Worm (Caenorhabditis elegans) whole organism, mixed stage, embryonic: ENCODE results near the gene sec-61.A.

ENCODE experiments used
- ces-1 ChIP-seq: fragments of 150-350 bp; optimal IDR thresholded peaks from 2 replicates; lab custom pipeline; 2014; ENCODE audit warnings: missing biosample characterization, missing genetic modification reagents, missing genetic modification characterization
- elt-1 ChIP-seq: sonication (generic microtip); optimal IDR thresholded peaks from 2 replicates; lab custom pipeline; 2017; ENCODE audit warnings: missing genetic modification characterization, mild to moderate bottlenecking, missing compliant biosample characterization, antibody characterized with exemption, moderate library complexity, borderline replicate concordance; ENCODE audit not compliant: insufficient read depth
- elt-3 ChIP-seq: fragments of 150-350 bp; optimal IDR thresholded peaks from 2 replicates; lab custom pipeline; 2014; ENCODE audit warnings: missing biosample characterization, missing genetic modification characterization
- flh-1 ChIP-seq: fragments of 200-800 bp; sonication (Bioruptor generic); optimal IDR thresholded peaks from 2 replicates; lab custom pipeline; 2018; ENCODE audit warnings: mild to moderate bottlenecking, missing genetic modification characterization, moderate library complexity, missing compliant biosample characterization
- lin-13 ChIP-seq: fragments of 150-350 bp; optimal IDR thresholded peaks from 2 replicates; lab custom pipeline; 2014; ENCODE audit warnings: missing biosample characterization, missing genetic modification characterization
- lsy-2 ChIP-seq: fragments of 150-350 bp; optimal IDR thresholded peaks from 2 replicates; lab custom pipeline; 2014; ENCODE audit warnings: missing biosample characterization, missing genetic modification characterization
- nhr-12 ChIP-seq: fragments of 150-350 bp; optimal IDR thresholded peaks from 2 replicates; lab custom pipeline; 2014; ENCODE audit warnings: missing biosample characterization, missing genetic modification characterization
- nhr-2 ChIP-seq: fragments of 150-350 bp; optimal IDR thresholded peaks from 2 replicates; lab custom pipeline; 2014; ENCODE audit warnings: missing biosample characterization, missing genetic modification characterization
- nhr-28 ChIP-seq: fragments of 150-350 bp; optimal IDR thresholded peaks from 2 replicates; lab custom pipeline; 2014; ENCODE audit warnings: missing biosample characterization, missing genetic modification characterization
- nhr-76 ChIP-seq: sonication (generic microtip); optimal IDR thresholded peaks from 2 replicates; lab custom pipeline; 2017; ENCODE audit warnings: missing biosample characterization, missing genetic modification characterization
- pha-4 ChIP-seq: fragments of 150-350 bp; optimal IDR thresholded peaks from 2 replicates; lab custom pipeline; 2018; ENCODE audit warnings: missing biosample characterization, missing genetic modification reagents, missing genetic modification characterization
- snpc-4 ChIP-seq: fragments of 150-350 bp; optimal IDR thresholded peaks from 2 replicates; lab custom pipeline; 2014; ENCODE audit warnings: missing biosample characterization, missing genetic modification characterization
- sptf-1 ChIP-seq: sonication (generic microtip); optimal IDR thresholded peaks from 2 replicates; lab custom pipeline; 2017; ENCODE audit warnings: mild to moderate bottlenecking, missing genetic modification characterization, moderate library complexity, missing compliant biosample characterization
- unc-62 ChIP-seq: fragments of 150-350 bp; optimal IDR thresholded peaks from 2 replicates; lab custom pipeline; 2014; ENCODE audit warnings: missing biosample characterization, missing genetic modification reagents, missing genetic modification characterization

DNA sequence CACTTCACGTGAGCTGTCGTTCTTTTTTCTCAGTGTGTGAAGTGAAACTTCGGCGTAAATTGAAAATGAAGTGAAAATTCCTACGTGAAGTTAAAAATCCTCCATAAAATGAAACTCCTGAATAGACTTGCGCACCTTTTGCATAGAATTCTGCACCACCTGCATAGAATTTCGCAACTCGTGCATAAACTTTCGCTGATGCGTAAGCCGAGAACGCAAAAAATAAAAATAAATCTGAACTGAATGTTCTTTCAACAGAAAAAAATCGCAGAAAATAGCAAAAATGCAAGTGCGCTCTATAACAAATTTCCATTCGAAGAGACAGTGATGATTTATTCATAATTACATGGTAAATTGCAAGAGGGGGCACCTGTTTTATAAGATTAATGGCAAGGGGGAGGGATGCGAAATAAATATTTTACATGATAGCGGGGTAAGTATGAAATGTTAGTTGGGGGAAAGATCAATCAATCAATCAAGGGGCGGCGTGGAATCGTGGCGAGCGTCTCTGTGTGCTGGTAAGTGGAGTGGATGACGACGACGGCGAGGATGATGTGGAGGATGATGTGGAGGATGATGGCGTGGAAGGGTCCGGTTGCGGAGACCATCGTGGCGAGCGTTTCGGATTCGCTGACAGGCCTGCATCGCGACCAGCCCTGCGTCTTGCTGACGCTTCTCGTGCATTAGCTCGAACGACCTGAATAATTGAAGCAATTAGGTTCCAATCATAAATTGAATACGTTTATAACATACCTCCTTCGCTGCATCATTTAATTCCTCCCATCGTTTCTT is 51.6 kb downstream of the sec-61.A start, which contains the start of gene Y57G11C.36:
- TF ChIP-seq unc-62 (GFP tag; lab: Kevin White, UChicago) (no peak), sptf-1 (tag; lab: Kevin White, UChicago) (no peak), nhr-76 (tag; lab: Kevin White, UChicago) (no peak), elt-1 (tag; lab: Kevin White, UChicago) (no peak), nhr-2 (no peak), elt-3 (tag; lab: Kevin White, UChicago) (no peak), pha-4 (tag; lab: Kevin White, UChicago) (no peak), nhr-28 (tag; lab: Kevin White, UChicago) (no peak), snpc-4 (tag; lab: Kevin White, UChicago) (no peak), flh-1 (GFP tag; lab: Kevin White, UChicago) (no peak), nhr-12 (tag; lab: Kevin White, UChicago) (no peak), ces-1 (GFP tag; lab: Kevin White, UChicago) (no peak), lsy-2 (no peak), lin-13 (tag; lab: Kevin White, UChicago) (no peak)
